Fruit fly (Drosophila melanogaster) whole organism, prepupa: Measurements from ENCODE around the gene Chchd2.
A peak's percentile ranks its signal among the peaks of the same experiment; 100 is the strongest.

ENCODE experiments used
- CG10669 ChIP-seq: fragments of 200-800 bp; sonication (Bioruptor generic); optimal IDR thresholded peaks from 3 replicates; lab custom pipeline; 2018; ENCODE audit warnings: missing biosample characterization, mild to moderate bottlenecking, missing genetic modification characterization, moderate library complexity
- CG11294 ChIP-seq: fragments of 200-800 bp; sonication (Bioruptor generic); IDR thresholded peaks from 2 replicates; pipeline ENCODE4 v1.3.6; 2022; ENCODE audit warnings: missing biosample characterization, missing genetic modification characterization
- CG11762 ChIP-seq: fragments of 200-800 bp; sonication (Bioruptor generic); optimal IDR thresholded peaks from 3 replicates; lab custom pipeline; 2016; ENCODE audit warnings: missing biosample characterization, missing genetic modification characterization; ENCODE audit not compliant: insufficient read depth
- CG15336 ChIP-seq: fragments of 200-800 bp; sonication (Bioruptor generic); IDR thresholded peaks from 2 replicates; pipeline ENCODE4 v1.3.6; 2022; ENCODE audit warnings: missing biosample characterization, missing genetic modification characterization
- CG1621 ChIP-seq: fragments of 200-800 bp; sonication (Bioruptor generic); optimal IDR thresholded peaks from 3 replicates; lab custom pipeline; 2018; ENCODE audit warnings: missing biosample characterization, mild to moderate bottlenecking, missing genetic modification characterization
- CG3032 ChIP-seq: fragments of 200-800 bp; optimal IDR thresholded peaks from 2 replicates; lab custom pipeline; 2019; ENCODE audit warnings: missing biosample characterization, mild to moderate bottlenecking, missing genetic modification characterization, moderate library complexity
- CG31627 ChIP-seq: fragments of 200-800 bp; sonication (Bioruptor generic); optimal IDR thresholded peaks from 3 replicates; lab custom pipeline; 2016; ENCODE audit warnings: missing biosample characterization, missing genetic modification characterization
- CG32006 ChIP-seq: fragments of 200-800 bp; sonication (Bioruptor generic); optimal IDR thresholded peaks from 3 replicates; lab custom pipeline; 2017; ENCODE audit warnings: missing biosample characterization, mild to moderate bottlenecking, missing genetic modification characterization
- CG34406 ChIP-seq: fragments of 200-800 bp; sonication (Bioruptor generic); optimal IDR thresholded peaks from 3 replicates; lab custom pipeline; 2016; ENCODE audit warnings: missing biosample characterization, missing genetic modification characterization
- CG4318 ChIP-seq: fragments of 200-800 bp; sonication (Bioruptor generic); optimal IDR thresholded peaks from 3 replicates; lab custom pipeline; 2017; ENCODE audit warnings: missing biosample characterization, mild to moderate bottlenecking, missing genetic modification characterization
- CG6163 ChIP-seq: fragments of 200-800 bp; sonication (Bioruptor generic); IDR thresholded peaks from 3 replicates; pipeline ENCODE4 v1.3.6; 2022; ENCODE audit warnings: missing biosample characterization, missing genetic modification characterization
- CG6276 ChIP-seq: fragments of 200-800 bp; sonication (Bioruptor generic); optimal IDR thresholded peaks from 2 replicates; lab custom pipeline; 2017; ENCODE audit warnings: missing biosample characterization, mild to moderate bottlenecking, missing genetic modification characterization
- CG6792 ChIP-seq: fragments of 200-800 bp; sonication (Bioruptor generic); optimal IDR thresholded peaks from 3 replicates; lab custom pipeline; 2016; ENCODE audit warnings: missing biosample characterization, missing genetic modification characterization
- CG6854 ChIP-seq: fragments of 200-800 bp; sonication (Bioruptor generic); optimal IDR thresholded peaks from 2 replicates; lab custom pipeline; 2017; ENCODE audit warnings: missing biosample characterization, mild to moderate bottlenecking, missing genetic modification characterization
- CG7368 ChIP-seq: fragments of 200-800 bp; sonication (Bioruptor generic); optimal IDR thresholded peaks from 3 replicates; lab custom pipeline; 2016; ENCODE audit warnings: missing biosample characterization, missing genetic modification characterization
- CG8119 ChIP-seq: fragments of 200-800 bp; sonication (Bioruptor generic); IDR thresholded peaks from 3 replicates; pipeline ENCODE4 v1.3.6; 2022; ENCODE audit warnings: missing biosample characterization, missing genetic modification characterization
- CG8319 ChIP-seq: fragments of 200-800 bp; sonication (Bioruptor generic); optimal IDR thresholded peaks from 3 replicates; lab custom pipeline; 2016; ENCODE audit warnings: missing biosample characterization, missing genetic modification characterization
- CG8632 ChIP-seq: fragments of 200-800 bp; sonication (Bioruptor generic); optimal IDR thresholded peaks from 3 replicates; lab custom pipeline; 2016; ENCODE audit warnings: missing biosample characterization, missing genetic modification characterization
- CG9139 ChIP-seq: fragments of 200-800 bp; sonication (Bioruptor generic); optimal IDR thresholded peaks from 3 replicates; lab custom pipeline; 2017; ENCODE audit warnings: missing biosample characterization, mild to moderate bottlenecking, missing genetic modification characterization
- Eip75B ChIP-seq: fragments of 200-800 bp; sonication (Bioruptor generic); optimal IDR thresholded peaks from 3 replicates; lab custom pipeline; 2016; ENCODE audit warnings: missing biosample characterization, missing genetic modification characterization
- Eip78C ChIP-seq: fragments of 200-800 bp; sonication (Bioruptor generic); peaks from one replicate; lab custom pipeline; 2016; ENCODE audit warnings: missing biosample characterization, missing genetic modification characterization
- Ets21C ChIP-seq: fragments of 200-800 bp; sonication (Bioruptor generic); optimal IDR thresholded peaks from 3 replicates; lab custom pipeline; 2016; ENCODE audit warnings: missing biosample characterization, missing genetic modification characterization
- Gug ChIP-seq: fragments of 200-800 bp; sonication (Bioruptor generic); IDR thresholded peaks from 2 replicates; pipeline ENCODE4 v1.3.6; 2022; ENCODE audit warnings: missing biosample characterization, missing genetic modification characterization
- Hr38 ChIP-seq: sonication (Bioruptor generic); optimal IDR thresholded peaks from 2 replicates; lab custom pipeline; 2016; ENCODE audit warnings: missing biosample characterization, missing genetic modification characterization
- Hr4 ChIP-seq: fragments of 200-800 bp; sonication (Bioruptor generic); optimal IDR thresholded peaks from 3 replicates; lab custom pipeline; 2016; ENCODE audit warnings: missing biosample characterization, missing genetic modification characterization
- Met ChIP-seq: fragments of 200-800 bp; sonication (Bioruptor generic); optimal IDR thresholded peaks from 3 replicates; lab custom pipeline; 2016; ENCODE audit warnings: missing biosample characterization, missing genetic modification characterization
- OdsH ChIP-seq: fragments of 200-800 bp; sonication (Bioruptor generic); optimal IDR thresholded peaks from 3 replicates; lab custom pipeline; 2016; ENCODE audit warnings: missing biosample characterization, missing genetic modification characterization
- Sox102F ChIP-seq: fragments of 200-800 bp; sonication (Bioruptor generic); optimal IDR thresholded peaks from 2 replicates; lab custom pipeline; 2016; ENCODE audit warnings: missing biosample characterization, mild to moderate bottlenecking, missing genetic modification characterization
- Sox15 ChIP-seq: fragments of 200-800 bp; sonication (Bioruptor generic); optimal IDR thresholded peaks from 3 replicates; lab custom pipeline; 2016; ENCODE audit warnings: missing biosample characterization, missing genetic modification characterization
- achi ChIP-seq: fragments of 200-800 bp; sonication (Bioruptor generic); optimal IDR thresholded peaks from 3 replicates; lab custom pipeline; 2016; ENCODE audit warnings: missing biosample characterization, missing genetic modification characterization
- cyc ChIP-seq: fragments of 200-800 bp; sonication (Bioruptor generic); optimal IDR thresholded peaks from 3 replicates; lab custom pipeline; 2016; ENCODE audit warnings: missing biosample characterization, missing genetic modification characterization
- dac ChIP-seq: fragments of 200-800 bp; sonication (Bioruptor generic); optimal IDR thresholded peaks from 2 replicates; lab custom pipeline; 2017; ENCODE audit warnings: missing biosample characterization, mild to moderate bottlenecking, missing genetic modification characterization
- dsx ChIP-seq: fragments of 200-800 bp; optimal IDR thresholded peaks from 3 replicates; lab custom pipeline; 2019; ENCODE audit warnings: missing biosample characterization, mild to moderate bottlenecking, missing genetic modification characterization, moderate library complexity; ENCODE audit not compliant: poor library complexity, severe bottlenecking
- fd59A ChIP-seq: fragments of 200-800 bp; sonication (Bioruptor generic); optimal IDR thresholded peaks from 2 replicates; lab custom pipeline; 2017; ENCODE audit warnings: missing biosample characterization, mild to moderate bottlenecking, missing genetic modification characterization, missing genetic modification reagents
- fd85E ChIP-seq: fragments of 200-800 bp; sonication (Bioruptor generic); optimal IDR thresholded peaks from 3 replicates; lab custom pipeline; 2016; ENCODE audit warnings: missing biosample characterization, missing genetic modification characterization
- fkh ChIP-seq: fragments of 200-800 bp; sonication (Bioruptor generic); optimal IDR thresholded peaks from 3 replicates; lab custom pipeline; 2017; ENCODE audit warnings: missing biosample characterization, mild to moderate bottlenecking, missing genetic modification characterization, moderate library complexity
- lz ChIP-seq: fragments of 200-800 bp; sonication (Bioruptor generic); optimal IDR thresholded peaks from 3 replicates; lab custom pipeline; 2016; ENCODE audit warnings: missing biosample characterization, missing genetic modification characterization
- net ChIP-seq: fragments of 200-800 bp; sonication (Bioruptor generic); optimal IDR thresholded peaks from 3 replicates; lab custom pipeline; 2016; ENCODE audit warnings: missing biosample characterization, missing genetic modification characterization
- pdm3 ChIP-seq: fragments of 200-800 bp; sonication (Bioruptor generic); optimal IDR thresholded peaks from 3 replicates; lab custom pipeline; 2016; ENCODE audit warnings: missing biosample characterization, missing genetic modification characterization
- salr ChIP-seq, 2 experiments: fragments of 200-800 bp; sonication (Bioruptor generic); optimal IDR thresholded peaks; 3 replicates each; lab custom pipeline; 2016 to 2018; ENCODE audit warnings: missing biosample characterization in 2 of 2, missing genetic modification characterization in 2 of 2, mild to moderate bottlenecking in 1 of 2
- spab ChIP-seq: fragments of 200-800 bp; sonication (Bioruptor generic); optimal IDR thresholded peaks from 2 replicates; lab custom pipeline; 2017; ENCODE audit warnings: missing biosample characterization, mild to moderate bottlenecking, missing genetic modification characterization, missing genetic modification reagents
- ss ChIP-seq, 2 experiments: fragments of 200-800 bp; sonication (Bioruptor generic); optimal IDR thresholded peaks; 2 replicates in 1 of 2; 3 replicates in 1 of 2; lab custom pipeline; 2017 to 2018; ENCODE audit warnings: mild to moderate bottlenecking in 2 of 2, missing biosample characterization in 2 of 2, missing genetic modification characterization in 2 of 2, moderate library complexity in 1 of 2
- svp ChIP-seq: fragments of 200-800 bp; sonication (Bioruptor generic); peaks from one replicate; lab custom pipeline; 2016; ENCODE audit warnings: missing biosample characterization, missing genetic modification characterization
- vri ChIP-seq: fragments of 200-800 bp; sonication (Bioruptor generic); optimal IDR thresholded peaks from 3 replicates; lab custom pipeline; 2016; ENCODE audit warnings: missing biosample characterization, mild to moderate bottlenecking, missing genetic modification characterization

Chchd2 gene

DNA sequence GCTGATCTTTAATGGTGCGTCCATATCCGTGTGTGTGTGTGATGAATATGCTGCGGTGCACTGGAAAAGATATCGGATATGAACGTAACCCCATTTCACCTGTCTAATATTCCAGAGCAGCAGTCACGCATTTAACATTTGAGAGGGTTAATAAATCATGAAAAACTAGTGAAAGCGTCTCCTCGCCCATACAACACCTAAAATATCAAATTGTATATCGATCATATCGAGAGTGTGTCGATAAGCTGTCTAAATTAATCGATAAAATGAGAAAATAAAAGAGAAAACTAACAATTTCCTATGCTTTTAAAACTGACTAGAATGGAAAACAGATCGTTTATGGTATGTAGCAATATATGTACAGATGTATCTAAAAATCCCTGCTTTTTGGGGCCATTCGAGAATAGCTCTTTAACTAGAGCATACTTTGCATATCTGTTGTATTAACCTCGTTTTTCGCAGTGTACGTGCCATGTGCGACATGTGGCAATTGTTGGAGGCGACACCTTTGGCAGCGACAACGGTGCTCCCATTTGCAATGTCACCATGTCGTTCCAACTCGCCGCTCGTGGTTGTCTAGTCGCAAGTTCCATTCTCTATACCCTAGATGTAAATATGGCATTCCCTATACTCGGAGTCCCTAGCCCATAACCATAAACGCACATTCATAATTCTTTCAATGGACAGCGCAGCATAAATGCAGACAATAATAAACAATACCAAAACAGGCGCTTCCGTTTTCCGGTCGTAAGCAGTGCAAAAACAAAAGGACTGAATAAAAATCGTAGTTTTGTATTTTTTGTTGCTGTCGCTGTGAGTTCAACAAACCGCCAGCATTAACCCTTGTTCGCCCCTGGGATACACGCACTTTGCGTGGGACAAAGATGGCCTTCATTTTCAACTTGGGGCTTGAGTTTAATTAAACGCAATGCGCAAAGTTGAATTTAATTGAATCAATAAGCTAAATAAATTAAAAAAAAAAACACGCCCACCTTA lies 36.5 kb upstream of the Chchd2 start (continued):
- TF ChIP-seq pdm3 (GFP tag; lab: Kevin White, UChicago), result peak; percentile 55
- TF ChIP-seq CG4318, result peak; percentile 63
- TF ChIP-seq svp (GFP tag; lab: Kevin White, UChicago), result peak; percentile 17
- peak; percentile 47 for TF ChIP-seq Hr4
- peak; percentile 21 for TF ChIP-seq CG10669 (GFP tag; lab: Kevin White, UChicago)
- no peak for TF ChIP-seq CG1621 (tag; lab: Kevin White, UChicago)
- no peak; the same call in 1 of the 2 replicates for TF ChIP-seq CG15336 (GFP tag; lab: Robert Waterston, UW)
- TF ChIP-seq vri (GFP tag; lab: Kevin White, UChicago), result no peak
- TF ChIP-seq CG32006 (GFP tag; lab: Kevin White, UChicago), result peak; percentile 76
- no peak for TF ChIP-seq dsx
- TF ChIP-seq Eip78C (GFP tag; lab: Kevin White, UChicago), result peak; percentile 64
- peak; percentile 37; the same call in 1 of the 3 replicates for TF ChIP-seq CG6163 (GFP tag; lab: Robert Waterston, UW)
- TF ChIP-seq Met (GFP tag; lab: Kevin White, UChicago), result peak; percentile 6
- TF ChIP-seq CG6854 (GFP tag; lab: Kevin White, UChicago), result no peak
- TF ChIP-seq CG31627, result peak; percentile 14
- no peak for TF ChIP-seq Hr38 (GFP tag; lab: Kevin White, UChicago)
- no peak for TF ChIP-seq Ets21C
- TF ChIP-seq CG8319 (GFP tag; lab: Kevin White, UChicago), result no peak
- TF ChIP-seq OdsH (GFP tag; lab: Kevin White, UChicago), result peak; percentile 42

DNA sequence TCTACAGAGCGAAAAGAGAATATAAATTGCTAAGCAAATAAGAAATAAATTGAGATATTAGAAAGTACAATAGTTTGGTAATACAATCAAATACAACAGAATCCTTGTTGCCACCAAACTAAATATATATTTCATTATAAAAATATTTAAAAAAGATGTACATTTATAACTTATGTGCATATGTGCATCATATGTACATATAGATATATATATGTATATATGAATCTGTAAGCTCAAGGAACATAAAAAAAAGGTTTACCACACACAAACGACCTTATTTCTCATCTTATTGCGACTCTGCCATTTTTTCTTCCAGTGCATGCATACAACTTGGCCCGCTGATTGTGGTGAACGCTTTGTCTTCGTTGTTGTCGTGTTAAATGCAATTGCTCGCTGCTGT lies 35.5 kb upstream of the Chchd2 start:
- TF ChIP-seq CG8632, result peak; percentile 81
- peak; percentile 26 for TF ChIP-seq CG6276 (GFP tag; lab: Kevin White, UChicago)
- TF ChIP-seq CG31627, result peak; percentile 15
- peak; percentile 50 for TF ChIP-seq pdm3 (GFP tag; lab: Kevin White, UChicago)
- TF ChIP-seq fkh (GFP tag; lab: Kevin White, UChicago), result no peak
- 0 out of 2 replicates have a peak, but pooled peaks have one; percentile 36 for TF ChIP-seq CG11294 (GFP tag; lab: Robert Waterston, UW)
- no peak for TF ChIP-seq Ets21C
- TF ChIP-seq CG11762 (GFP tag; lab: Kevin White, UChicago), result peak; percentile 49
- TF ChIP-seq CG7368 (GFP tag; lab: Kevin White, UChicago), result peak; percentile 42
- peak; percentile 35 for TF ChIP-seq CG10669 (GFP tag; lab: Kevin White, UChicago)
- TF ChIP-seq dsx, result peak; percentile 45
- peak; percentile 87 for TF ChIP-seq Eip78C (GFP tag; lab: Kevin White, UChicago)
- no peak for TF ChIP-seq vri (GFP tag; lab: Kevin White, UChicago)
- peak; percentile 49 for TF ChIP-seq Sox15 (GFP tag; lab: Kevin White, UChicago)
- peak; percentile 69 for TF ChIP-seq svp (GFP tag; lab: Kevin White, UChicago)
- TF ChIP-seq OdsH (GFP tag; lab: Kevin White, UChicago), result peak; percentile 82
- peak; percentile 29 for TF ChIP-seq spab (GFP tag; lab: Kevin White, UChicago)
- peak; percentile 3 to 72 for TF ChIP-seq ss (GFP tag; optimal IDR thresholded peaks at IDR 0.05; lab: Kevin White, UChicago)
- TF ChIP-seq Sox102F (GFP tag; lab: Kevin White, UChicago), result peak; percentile 43
- peak; percentile 39 for TF ChIP-seq lz (GFP tag; lab: Kevin White, UChicago)
- TF ChIP-seq fd85E (GFP tag; lab: Kevin White, UChicago), result no peak
- TF ChIP-seq CG9139 (GFP tag; lab: Kevin White, UChicago), result no peak
- no peak for TF ChIP-seq Eip75B (GFP tag; lab: Kevin White, UChicago)
- TF ChIP-seq CG1621 (tag; lab: Kevin White, UChicago), result no peak
- TF ChIP-seq CG6792 (GFP tag; lab: Kevin White, UChicago), result peak; percentile 79
- peak; percentile 87 for TF ChIP-seq CG8119
- peak; percentile 35 for TF ChIP-seq Met (GFP tag; lab: Kevin White, UChicago)
- TF ChIP-seq CG15336 (GFP tag; lab: Robert Waterston, UW), result peak; percentile 77
- peak; percentile 39 for TF ChIP-seq cyc
- peak; percentile 32 for TF ChIP-seq Hr4
- peak; percentile 42 for TF ChIP-seq CG3032
- peak; percentile 42; the same call in 1 of the 2 replicates for TF ChIP-seq Gug (GFP tag; lab: Robert Waterston, UW)
- peak; percentile 63 for TF ChIP-seq net
- peak; percentile 26 for TF ChIP-seq fd59A (GFP tag; lab: Kevin White, UChicago)
- TF ChIP-seq CG34406 (GFP tag; lab: Kevin White, UChicago), result peak; percentile 81
- peak; percentile 79 for TF ChIP-seq achi (GFP tag; lab: Kevin White, UChicago)
- no peak for TF ChIP-seq Hr38 (GFP tag; lab: Kevin White, UChicago)
- TF ChIP-seq salr (GFP tag; optimal IDR thresholded peaks at IDR 0.05; lab: Kevin White, UChicago), result peak in 1 of 2 experiments; percentile 55
- no peak for TF ChIP-seq CG6854 (GFP tag; lab: Kevin White, UChicago)
- no peak for TF ChIP-seq dac (GFP tag; lab: Kevin White, UChicago)
- TF ChIP-seq CG32006 (GFP tag; lab: Kevin White, UChicago), result peak; percentile 83
